Worm (Caenorhabditis elegans): ENCODE data around the gene C16H3.3.
A peak's percentile ranks its signal among the peaks of the same experiment; 100 is the strongest.

The C16H3.3 gene

ce11 chrX:17631703-17632102 lies 21.9 kb upstream of the C16H3.3 start:
- TF ChIP-seq snpc-4 (tag; optimal IDR thresholded peaks at IDR 0.05) = no peak
- no peak for TF ChIP-seq ceh-82 (tag; optimal IDR thresholded peaks at IDR 0.05)
- no peak for TF ChIP-seq blmp-1 (tag; optimal IDR thresholded peaks at IDR 0.05; ENCODE audit: insufficient read depth)
- no peak for TF ChIP-seq ceh-16 (tag; optimal IDR thresholded peaks at IDR 0.05)
- peak; percentile 19 for TF ChIP-seq nhr-25 (tag; optimal IDR thresholded peaks at IDR 0.05)
- peak; percentile 48 for TF ChIP-seq nhr-129 (tag; optimal IDR thresholded peaks at IDR 0.05)
- no peak for TF ChIP-seq F13H6.1 (tag; optimal IDR thresholded peaks at IDR 0.05)
- no peak for TF ChIP-seq elt-1 (tag; optimal IDR thresholded peaks at IDR 0.05)
- TF ChIP-seq crh-2 (tag; optimal IDR thresholded peaks at IDR 0.05) = peak; percentile 9
- TF ChIP-seq unc-55 (GFP tag; optimal IDR thresholded peaks at IDR 0.05) = peak; percentile 15
- TF ChIP-seq Y55F3AM.14 (GFP tag; optimal IDR thresholded peaks at IDR 0.05) = no peak
- TF ChIP-seq ztf-1 (GFP tag; conservative IDR thresholded peaks at IDR 0.05) = no peak
- no peak for TF ChIP-seq zag-1 (tag; optimal IDR thresholded peaks at IDR 0.05)
- TF ChIP-seq egl-27 (tag; optimal IDR thresholded peaks at IDR 0.05) = no peak
- TF ChIP-seq nhr-21 (tag; optimal IDR thresholded peaks at IDR 0.05) = no peak
- TF ChIP-seq nhr-10 (tag; optimal IDR thresholded peaks at IDR 0.05) = no peak
- no peak for TF ChIP-seq mbf-1 (tag; optimal IDR thresholded peaks at IDR 0.05)
- TF ChIP-seq mab-5 (tag; optimal IDR thresholded peaks at IDR 0.05) = no peak
- TF ChIP-seq nhr-237 (tag; optimal IDR thresholded peaks at IDR 0.05) = no peak
- TF ChIP-seq dmd-4 (tag; optimal IDR thresholded peaks at IDR 0.05) = no peak
- peak; percentile 49 for TF ChIP-seq sma-9 (GFP tag; optimal IDR thresholded peaks at IDR 0.05)
- no peak for TF ChIP-seq sma-9 (tag; optimal IDR thresholded peaks at IDR 0.05)
- TF ChIP-seq lin-13 (GFP tag; optimal IDR thresholded peaks at IDR 0.05) = no peak
- no peak for TF ChIP-seq aly-2 (tag; optimal IDR thresholded peaks at IDR 0.05)
- TF ChIP-seq R02D3.7 (tag; optimal IDR thresholded peaks at IDR 0.05) = no peak
- TF ChIP-seq ztf-11 (tag; optimal IDR thresholded peaks at IDR 0.05) = no peak
- TF ChIP-seq sem-4 (tag; optimal IDR thresholded peaks at IDR 0.05) = no peak
- no peak for TF ChIP-seq nhr-77 (tag; optimal IDR thresholded peaks at IDR 0.05)
- TF ChIP-seq nhr-6 (tag; optimal IDR thresholded peaks at IDR 0.05) = no peak
- TF ChIP-seq ZK546.5 (tag; optimal IDR thresholded peaks at IDR 0.05) = no peak
- no peak for TF ChIP-seq unc-62 (GFP tag; optimal IDR thresholded peaks at IDR 0.05)
- no peak for TF ChIP-seq unc-39 (tag; optimal IDR thresholded peaks at IDR 0.05)
- TF ChIP-seq sma-3 (GFP tag; optimal IDR thresholded peaks at IDR 0.05) = no peak
- no peak for TF ChIP-seq lin-11 (tag; optimal IDR thresholded peaks at IDR 0.05)
- TF ChIP-seq fos-1 (tag; optimal IDR thresholded peaks at IDR 0.05) = peak; percentile 8
- TF ChIP-seq C34F6.9 (tag; optimal IDR thresholded peaks at IDR 0.05) = peak; percentile 11
- no peak for TF ChIP-seq ztf-4 (tag; optimal IDR thresholded peaks at IDR 0.05)

- TF ChIP-seq gmeb-1 (tag; optimal IDR thresholded peaks at IDR 0.05) (peak; percentile 53), aly-2 (tag; optimal IDR thresholded peaks at IDR 0.05) (no peak), blmp-1 (tag; optimal IDR thresholded peaks at IDR 0.05; ENCODE audit: insufficient read depth) (peak; percentile 92), F13H6.1 (tag; optimal IDR thresholded peaks at IDR 0.05) (peak; percentile 72), ztf-4 (tag; optimal IDR thresholded peaks at IDR 0.05) (no peak), alr-1 (tag; optimal IDR thresholded peaks at IDR 0.05) (no peak), nhr-21 (tag; optimal IDR thresholded peaks at IDR 0.05) (peak; percentile 90), Y55F3AM.14 (GFP tag; optimal IDR thresholded peaks at IDR 0.05) (peak; percentile 38), mdl-1 (tag; optimal IDR thresholded peaks at IDR 0.05) (peak; percentile 40 to 78), fos-1 (tag; optimal IDR thresholded peaks at IDR 0.05) (peak; percentile 64), nhr-11 (tag; optimal IDR thresholded peaks at IDR 0.05) (no peak), nhr-129 (tag; optimal IDR thresholded peaks at IDR 0.05) (peak; percentile 54), lsy-2 (tag; optimal IDR thresholded peaks at IDR 0.05) (peak in 1 of 2 experiments; percentile 29), sma-9 (GFP tag; optimal IDR thresholded peaks at IDR 0.05) (peak; percentile 92), sma-9 (tag; optimal IDR thresholded peaks at IDR 0.05) (no peak), nhr-77 (tag; optimal IDR thresholded peaks at IDR 0.05) (no peak), ceh-82 (tag; optimal IDR thresholded peaks at IDR 0.05) (no peak), sma-3 (GFP tag; optimal IDR thresholded peaks at IDR 0.05) (peak; percentile 87), nhr-23 (tag; optimal IDR thresholded peaks at IDR 0.05) (no peak), nhr-25 (tag; optimal IDR thresholded peaks at IDR 0.05) (peak; percentile 72), crh-2 (tag; optimal IDR thresholded peaks at IDR 0.05) (peak; percentile 49), ceh-16 (tag; optimal IDR thresholded peaks at IDR 0.05) (no peak), sem-4 (tag; optimal IDR thresholded peaks at IDR 0.05) (peak; percentile 38)
Measured at ce11 chrX:17630888-17631287, 21.0 kb upstream of the C16H3.3 start.
